Worm (Caenorhabditis elegans) whole organism, mixed stage, embryonic: ENCODE data around the gene C34B4.4.

Experiments used
- M03D4.4 ChIP-seq: sonication (generic microtip); optimal IDR thresholded peaks from 2 replicates; lab custom pipeline; 2017; ENCODE audit warnings: mild to moderate bottlenecking, missing genetic modification characterization, missing compliant biosample characterization
- bed-3 ChIP-seq: fragments of 200-800 bp; sonication (Bioruptor generic); optimal IDR thresholded peaks from 3 replicates; lab custom pipeline; 2018; ENCODE audit warnings: mild to moderate bottlenecking, missing genetic modification characterization, moderate library complexity, missing compliant biosample characterization
- blmp-1 ChIP-seq: fragments of 150-350 bp; optimal IDR thresholded peaks from 2 replicates; lab custom pipeline; 2014; ENCODE audit warnings: missing biosample characterization, missing genetic modification characterization
- ceh-39 ChIP-seq: fragments of 150-350 bp; optimal IDR thresholded peaks from 2 replicates; lab custom pipeline; 2014; ENCODE audit warnings: missing biosample characterization, missing genetic modification characterization
- ceh-43 ChIP-seq: fragments of 200-800 bp; sonication (Bioruptor generic); optimal IDR thresholded peaks from 2 replicates; lab custom pipeline; 2018; ENCODE audit warnings: mild to moderate bottlenecking, missing genetic modification characterization, moderate library complexity, missing compliant biosample characterization
- ceh-83 ChIP-seq: fragments of 200-800 bp; sonication (Bioruptor generic); optimal IDR thresholded peaks from 2 replicates; lab custom pipeline; 2018; ENCODE audit warnings: mild to moderate bottlenecking, missing genetic modification characterization, missing compliant biosample characterization
- ces-1 ChIP-seq: fragments of 150-350 bp; optimal IDR thresholded peaks from 2 replicates; lab custom pipeline; 2014; ENCODE audit warnings: missing biosample characterization, missing genetic modification reagents, missing genetic modification characterization
- drap-1 ChIP-seq: fragments of 200-800 bp; sonication (Bioruptor generic); optimal IDR thresholded peaks from 3 replicates; lab custom pipeline; 2018; ENCODE audit warnings: mild to moderate bottlenecking, missing genetic modification characterization, missing compliant biosample characterization
- elt-1 ChIP-seq: sonication (generic microtip); optimal IDR thresholded peaks from 2 replicates; lab custom pipeline; 2017; ENCODE audit warnings: missing genetic modification characterization, mild to moderate bottlenecking, missing compliant biosample characterization, antibody characterized with exemption, moderate library complexity, borderline replicate concordance; ENCODE audit not compliant: insufficient read depth
- elt-3 ChIP-seq: fragments of 150-350 bp; optimal IDR thresholded peaks from 2 replicates; lab custom pipeline; 2014; ENCODE audit warnings: missing biosample characterization, missing genetic modification characterization
- flh-1 ChIP-seq: fragments of 200-800 bp; sonication (Bioruptor generic); optimal IDR thresholded peaks from 2 replicates; lab custom pipeline; 2018; ENCODE audit warnings: mild to moderate bottlenecking, missing genetic modification characterization, moderate library complexity, missing compliant biosample characterization
- ham-2 ChIP-seq: fragments of 200-800 bp; sonication (Bioruptor generic); optimal IDR thresholded peaks from 2 replicates; lab custom pipeline; 2018; ENCODE audit warnings: mild to moderate bottlenecking, missing genetic modification characterization, missing compliant biosample characterization
- hlh-1 ChIP-seq: fragments of 150-350 bp; optimal IDR thresholded peaks from 2 replicates; lab custom pipeline; 2014; ENCODE audit warnings: missing biosample characterization, missing genetic modification reagents, missing genetic modification characterization
- lin-13 ChIP-seq: fragments of 150-350 bp; optimal IDR thresholded peaks from 2 replicates; lab custom pipeline; 2014; ENCODE audit warnings: missing biosample characterization, missing genetic modification characterization
- lin-32 ChIP-seq: fragments of 200-800 bp; sonication (Bioruptor generic); optimal IDR thresholded peaks from 2 replicates; lab custom pipeline; 2018; ENCODE audit warnings: mild to moderate bottlenecking, missing genetic modification characterization, missing compliant biosample characterization
- lsy-2 ChIP-seq: fragments of 150-350 bp; optimal IDR thresholded peaks from 2 replicates; lab custom pipeline; 2014; ENCODE audit warnings: missing biosample characterization, missing genetic modification characterization
- mab-5 ChIP-seq: fragments of 150-350 bp; optimal IDR thresholded peaks from 2 replicates; lab custom pipeline; 2014; ENCODE audit warnings: missing biosample characterization, missing genetic modification characterization
- mep-1 ChIP-seq: fragments of 150-350 bp; optimal IDR thresholded peaks from 2 replicates; lab custom pipeline; 2017; ENCODE audit warnings: missing biosample characterization, missing genetic modification reagents, missing genetic modification characterization, inconsistent platforms
- mls-2 ChIP-seq: sonication (generic microtip); optimal IDR thresholded peaks from 2 replicates; lab custom pipeline; 2016; ENCODE audit warnings: mild to moderate bottlenecking, missing genetic modification characterization, moderate library complexity, missing compliant biosample characterization
- nhr-12 ChIP-seq: fragments of 150-350 bp; optimal IDR thresholded peaks from 2 replicates; lab custom pipeline; 2014; ENCODE audit warnings: missing biosample characterization, missing genetic modification characterization
- nhr-2 ChIP-seq: fragments of 150-350 bp; optimal IDR thresholded peaks from 2 replicates; lab custom pipeline; 2014; ENCODE audit warnings: missing biosample characterization, missing genetic modification characterization
- nhr-237 ChIP-seq: fragments of 150-350 bp; optimal IDR thresholded peaks from 2 replicates; lab custom pipeline; 2014; ENCODE audit warnings: missing biosample characterization, missing genetic modification characterization
- nhr-28 ChIP-seq: fragments of 150-350 bp; optimal IDR thresholded peaks from 2 replicates; lab custom pipeline; 2014; ENCODE audit warnings: missing biosample characterization, missing genetic modification characterization
- nhr-76 ChIP-seq: sonication (generic microtip); optimal IDR thresholded peaks from 2 replicates; lab custom pipeline; 2017; ENCODE audit warnings: missing biosample characterization, missing genetic modification characterization
- pha-4 ChIP-seq: fragments of 150-350 bp; optimal IDR thresholded peaks from 2 replicates; lab custom pipeline; 2018; ENCODE audit warnings: missing biosample characterization, missing genetic modification reagents, missing genetic modification characterization
- sem-2 ChIP-seq: fragments of 200-800 bp; sonication (Bioruptor generic); optimal IDR thresholded peaks from 2 replicates; lab custom pipeline; 2018; ENCODE audit warnings: mild to moderate bottlenecking, missing genetic modification characterization, missing compliant biosample characterization
- snpc-4 ChIP-seq: fragments of 150-350 bp; optimal IDR thresholded peaks from 2 replicates; lab custom pipeline; 2014; ENCODE audit warnings: missing biosample characterization, missing genetic modification characterization
- sptf-1 ChIP-seq: sonication (generic microtip); optimal IDR thresholded peaks from 2 replicates; lab custom pipeline; 2017; ENCODE audit warnings: mild to moderate bottlenecking, missing genetic modification characterization, moderate library complexity, missing compliant biosample characterization
- tbx-8 ChIP-seq: fragments of 200-800 bp; sonication (Bioruptor generic); optimal IDR thresholded peaks from 2 replicates; lab custom pipeline; 2018; ENCODE audit warnings: mild to moderate bottlenecking, missing genetic modification characterization, moderate library complexity, missing compliant biosample characterization
- unc-120 ChIP-seq: sonication (generic microtip); optimal IDR thresholded peaks from 2 replicates; lab custom pipeline; 2017; ENCODE audit warnings: missing genetic modification characterization, missing compliant biosample characterization; ENCODE audit not compliant: poor library complexity, severe bottlenecking
- unc-39 ChIP-seq: fragments of 150-350 bp; optimal IDR thresholded peaks from 2 replicates; lab custom pipeline; 2014; ENCODE audit warnings: missing biosample characterization, missing genetic modification characterization
- unc-62 ChIP-seq: fragments of 150-350 bp; optimal IDR thresholded peaks from 2 replicates; lab custom pipeline; 2014; ENCODE audit warnings: missing biosample characterization, missing genetic modification reagents, missing genetic modification characterization
- zip-8 ChIP-seq: fragments of 150-350 bp; optimal IDR thresholded peaks from 2 replicates; lab custom pipeline; 2014; ENCODE audit warnings: missing biosample characterization, missing genetic modification characterization
- ztf-11 ChIP-seq: fragments of 150-350 bp; optimal IDR thresholded peaks from 2 replicates; lab custom pipeline; 2014; ENCODE audit warnings: missing biosample characterization, missing genetic modification characterization

C34B4.4 gene

DNA sequence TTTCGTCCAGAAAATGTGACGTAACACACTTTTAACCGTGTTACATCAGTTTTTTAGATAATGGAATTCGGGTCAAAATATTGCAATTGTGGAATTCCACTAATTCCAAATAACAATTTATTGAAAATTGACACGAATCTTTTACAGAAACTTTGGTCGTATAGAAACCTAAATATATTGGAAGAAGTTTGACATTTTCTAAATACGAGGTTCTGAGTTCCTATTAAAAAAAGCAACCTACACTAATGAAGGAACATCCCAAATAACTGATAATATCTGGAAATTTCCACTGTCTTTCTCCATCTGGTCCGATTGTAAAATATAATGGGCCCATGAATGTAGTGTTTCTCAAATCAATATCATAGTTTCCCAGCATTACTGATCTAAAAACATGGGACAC is 31.1 kb downstream of the C34B4.4 start:
- TF ChIP-seq zip-8 (tag; lab: Kevin White, UChicago) = peak; percentile 57
- TF ChIP-seq blmp-1 (tag; lab: Kevin White, UChicago) = no peak
- no peak for TF ChIP-seq bed-3 (GFP tag; lab: Kevin White, UChicago)
- TF ChIP-seq mls-2 (tag; lab: Kevin White, UChicago) = no peak
- TF ChIP-seq mep-1 (tag; lab: Kevin White, UChicago) = no peak
- TF ChIP-seq sptf-1 (tag; lab: Kevin White, UChicago) = no peak
- no peak for TF ChIP-seq unc-62 (GFP tag; lab: Kevin White, UChicago)
- no peak for TF ChIP-seq nhr-28 (tag; lab: Kevin White, UChicago)
- TF ChIP-seq, all 35 proteins: peak for 1

- TF ChIP-seq ztf-11 (tag; lab: Kevin White, UChicago) (no peak), zip-8 (tag; lab: Kevin White, UChicago) (no peak), snpc-4 (no peak), M03D4.4 (tag; lab: Kevin White, UChicago) (no peak), nhr-12 (tag; lab: Kevin White, UChicago) (no peak), mep-1 (tag; lab: Kevin White, UChicago) (no peak), mab-5 (tag; lab: Kevin White, UChicago) (no peak), hlh-1 (tag; lab: Kevin White, UChicago) (no peak), nhr-76 (tag; lab: Kevin White, UChicago) (no peak), unc-39 (tag; lab: Kevin White, UChicago) (no peak), lsy-2 (tag; lab: Kevin White, UChicago) (no peak), sem-2 (GFP tag; lab: Kevin White, UChicago) (no peak), ceh-43 (GFP tag; lab: Kevin White, UChicago) (no peak), elt-1 (tag; lab: Kevin White, UChicago) (no peak), lin-13 (tag; lab: Kevin White, UChicago) (no peak), drap-1 (GFP tag; lab: Kevin White, UChicago) (no peak), mls-2 (tag; lab: Kevin White, UChicago) (no peak), lin-32 (GFP tag; lab: Kevin White, UChicago) (no peak), unc-120 (tag; lab: Kevin White, UChicago) (no peak)
- TF ChIP-seq, all 35 proteins: peak for 0
Measured at ce11 chrV:13129895-13130294, 39.7 kb downstream of the C34B4.4 start, which contains the start of gene eat-6. eat-6 (minus strand) TSS chrV:13129995.

DNA sequence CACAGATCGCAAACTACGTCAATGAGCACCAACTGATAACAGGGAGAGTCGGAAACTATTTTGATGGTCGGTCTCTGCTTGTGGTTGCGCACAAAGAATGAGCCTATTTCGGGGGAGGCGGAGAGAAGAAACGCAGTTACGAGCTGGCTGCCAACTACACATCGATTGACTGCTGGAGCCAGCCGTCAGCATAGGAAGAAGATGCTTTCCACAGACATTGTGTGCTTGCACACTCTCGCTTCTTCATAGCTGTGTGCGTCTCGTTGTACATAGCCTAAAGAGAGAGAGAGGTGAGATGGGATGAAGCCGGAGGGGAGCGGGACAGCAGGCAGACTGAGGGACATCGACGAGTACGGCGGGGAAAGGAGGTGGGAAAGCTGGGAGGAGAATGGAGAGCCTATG is 40.2 kb downstream of the C34B4.4 start:
- peak; percentile 62 for TF ChIP-seq pha-4 (tag; lab: Kevin White, UChicago)
- TF ChIP-seq ceh-43 (GFP tag; lab: Kevin White, UChicago) = no peak
- no peak for TF ChIP-seq tbx-8 (GFP tag; lab: Kevin White, UChicago)
- no peak for TF ChIP-seq unc-62 (GFP tag; lab: Kevin White, UChicago)
- peak; percentile 30 for TF ChIP-seq drap-1 (GFP tag; lab: Kevin White, UChicago)
- no peak for TF ChIP-seq nhr-2
- no peak for TF ChIP-seq elt-1 (tag; lab: Kevin White, UChicago)
- peak; percentile 33 for TF ChIP-seq mep-1 (tag; lab: Kevin White, UChicago)
- TF ChIP-seq nhr-237 = peak; percentile 18
- TF ChIP-seq hlh-1 (tag; lab: Kevin White, UChicago) = peak; percentile 80
- TF ChIP-seq M03D4.4 (tag; lab: Kevin White, UChicago) = peak; percentile 49
- no peak for TF ChIP-seq sem-2 (GFP tag; lab: Kevin White, UChicago)
- peak; percentile 91 for TF ChIP-seq unc-120 (tag; lab: Kevin White, UChicago)
- TF ChIP-seq nhr-76 (tag; lab: Kevin White, UChicago) = no peak
- TF ChIP-seq ceh-83 (GFP tag; lab: Kevin White, UChicago) = peak; percentile 70
- TF ChIP-seq ceh-39 (tag; lab: Kevin White, UChicago) = no peak
- no peak for TF ChIP-seq lsy-2 (tag; lab: Kevin White, UChicago)
- TF ChIP-seq snpc-4 = no peak
- TF ChIP-seq zip-8 (tag; lab: Kevin White, UChicago) = no peak
- TF ChIP-seq ham-2 (GFP tag; lab: Kevin White, UChicago) = peak; percentile 54
- TF ChIP-seq mab-5 (tag; lab: Kevin White, UChicago) = no peak
- no peak for TF ChIP-seq elt-3 (tag; lab: Kevin White, UChicago)
- peak; percentile 54 for TF ChIP-seq ces-1 (GFP tag; lab: Kevin White, UChicago)
- peak; percentile 29 for TF ChIP-seq sptf-1 (tag; lab: Kevin White, UChicago)
- no peak for TF ChIP-seq flh-1
